Fruit fly (Drosophila melanogaster) whole organism, embryonic: ENCODE data around the gene Pat1.

Source experiments
- Atf3 ChIP-seq: fragments of 200-800 bp; sonication (Bioruptor generic); optimal IDR thresholded peaks from 3 replicates; lab custom pipeline; 2016; ENCODE audit warnings: missing biosample characterization, missing genetic modification characterization
- Blimp-1 ChIP-seq: fragments of 200-800 bp; sonication (Bioruptor generic); optimal IDR thresholded peaks from 3 replicates; lab custom pipeline; 2018; ENCODE audit warnings: missing biosample characterization, missing genetic modification characterization, mild to moderate bottlenecking, moderate library complexity, missing genetic modification reagents
- CG10267 ChIP-seq: fragments of 200-800 bp; sonication (Bioruptor generic); optimal IDR thresholded peaks from 2 replicates; lab custom pipeline; 2018; ENCODE audit warnings: missing biosample characterization, mild to moderate bottlenecking, missing genetic modification characterization, moderate library complexity
- CG11696 ChIP-seq: fragments of 200-800 bp; sonication (Bioruptor generic); IDR thresholded peaks from 2 replicates; pipeline ENCODE4 v1.3.6; 2022; ENCODE audit warnings: missing biosample characterization, missing genetic modification characterization
- CG12071 ChIP-seq: fragments of 200-800 bp; sonication (Bioruptor generic); optimal IDR thresholded peaks from 3 replicates; lab custom pipeline; 2018; ENCODE audit warnings: missing biosample characterization, mild to moderate bottlenecking, missing genetic modification characterization
- CG14014 ChIP-seq: fragments of 200-800 bp; sonication (Bioruptor generic); IDR thresholded peaks from 2 replicates; pipeline ENCODE4 v1.3.6; 2022; ENCODE audit warnings: missing biosample characterization, missing genetic modification characterization
- CG1529 ChIP-seq: fragments of 200-800 bp; sonication (Bioruptor generic); optimal IDR thresholded peaks from 3 replicates; lab custom pipeline; 2018; ENCODE audit warnings: missing biosample characterization, missing genetic modification characterization
- CG15601 ChIP-seq: fragments of 200-800 bp; sonication (Bioruptor generic); optimal IDR thresholded peaks from 3 replicates; lab custom pipeline; 2019; ENCODE audit warnings: missing biosample characterization, mild to moderate bottlenecking, missing genetic modification characterization, moderate library complexity
- CG17359 ChIP-seq: fragments of 200-800 bp; sonication (Bioruptor generic); optimal IDR thresholded peaks from 3 replicates; lab custom pipeline; 2018; ENCODE audit warnings: missing biosample characterization, mild to moderate bottlenecking, missing genetic modification characterization, moderate library complexity
- CG17912 ChIP-seq: fragments of 200-800 bp; sonication (Bioruptor generic); optimal IDR thresholded peaks from 2 replicates; lab custom pipeline; 2018; ENCODE audit warnings: missing biosample characterization, mild to moderate bottlenecking, missing genetic modification characterization
- CG18262 ChIP-seq: fragments of 200-800 bp; optimal IDR thresholded peaks from 3 replicates; lab custom pipeline; 2019; ENCODE audit warnings: missing biosample characterization, mild to moderate bottlenecking, missing genetic modification characterization, moderate library complexity
- CG3281 ChIP-seq: fragments of 200-800 bp; sonication (Bioruptor generic); optimal IDR thresholded peaks from 3 replicates; lab custom pipeline; 2017; ENCODE audit warnings: missing biosample characterization, mild to moderate bottlenecking, missing genetic modification characterization
- CG3726 ChIP-seq: fragments of 200-800 bp; sonication (Bioruptor generic); IDR thresholded peaks from 3 replicates; pipeline ENCODE4, ENCODE4 v1.3.6; 2022; ENCODE audit warnings: missing biosample characterization, missing genetic modification characterization
- CG5180 ChIP-seq: fragments of 200-800 bp; sonication (Bioruptor generic); optimal IDR thresholded peaks from 3 replicates; lab custom pipeline; 2017; ENCODE audit warnings: missing biosample characterization, missing genetic modification characterization, mild to moderate bottlenecking, moderate library complexity, missing genetic modification reagents
- CG6654 ChIP-seq: fragments of 200-800 bp; sonication (Bioruptor generic); optimal IDR thresholded peaks from 2 replicates; lab custom pipeline; 2017; ENCODE audit warnings: missing biosample characterization, mild to moderate bottlenecking, missing genetic modification characterization
- CG6813 ChIP-seq: fragments of 200-800 bp; sonication (Bioruptor generic); optimal IDR thresholded peaks from 2 replicates; lab custom pipeline; 2017; ENCODE audit warnings: missing biosample characterization, missing genetic modification characterization, mild to moderate bottlenecking, moderate library complexity, missing genetic modification reagents
- CG7928 ChIP-seq: fragments of 200-800 bp; sonication (Bioruptor generic); optimal IDR thresholded peaks from 2 replicates; lab custom pipeline; 2017; ENCODE audit warnings: missing biosample characterization, mild to moderate bottlenecking, missing genetic modification characterization
- CG7963 ChIP-seq: fragments of 200-800 bp; sonication (Bioruptor generic); IDR thresholded peaks from 3 replicates; pipeline ENCODE4 v1.3.6; 2022; ENCODE audit warnings: missing biosample characterization, missing genetic modification characterization; ENCODE audit not compliant: partially characterized antibody
- CkIIα-i1 ChIP-seq: fragments of 200-800 bp; sonication (Bioruptor generic); IDR thresholded peaks from 2 replicates; pipeline ENCODE4 v1.3.6; 2022; ENCODE audit warnings: missing biosample characterization, missing genetic modification characterization
- D19B ChIP-seq: fragments of 200-800 bp; sonication (Bioruptor generic); optimal IDR thresholded peaks from 2 replicates; lab custom pipeline; 2017; ENCODE audit warnings: missing biosample characterization, mild to moderate bottlenecking, missing genetic modification characterization
- Dip3 ChIP-seq: fragments of 200-800 bp; sonication (Bioruptor generic); optimal IDR thresholded peaks from 3 replicates; lab custom pipeline; 2016; ENCODE audit warnings: missing biosample characterization, missing genetic modification characterization
- Ets65A ChIP-seq: fragments of 200-800 bp; sonication (Bioruptor generic); peaks from one replicate; lab custom pipeline; 2016; ENCODE audit warnings: missing biosample characterization, missing genetic modification characterization
- Fer2 ChIP-seq: fragments of 200-800 bp; sonication (Bioruptor generic); optimal IDR thresholded peaks from 2 replicates; lab custom pipeline; 2018; ENCODE audit warnings: missing biosample characterization, mild to moderate bottlenecking, missing genetic modification characterization, moderate library complexity
- H15 ChIP-seq: fragments of 200-800 bp; sonication (Bioruptor generic); IDR thresholded peaks from 3 replicates; pipeline ENCODE4 v1.3.6; 2022; ENCODE audit warnings: missing biosample characterization, missing genetic modification characterization
- Jarid2 ChIP-seq: fragments of 200-800 bp; sonication (Bioruptor generic); optimal IDR thresholded peaks from 3 replicates; lab custom pipeline; 2017; ENCODE audit warnings: mild to moderate bottlenecking, missing biosample characterization, missing genetic modification reagents, missing genetic modification characterization
- MTF-1 ChIP-seq: fragments of 200-800 bp; sonication (Bioruptor generic); optimal IDR thresholded peaks from 2 replicates; lab custom pipeline; 2018; ENCODE audit warnings: missing biosample characterization, mild to moderate bottlenecking, missing genetic modification characterization, borderline replicate concordance
- Neu2 ChIP-seq: fragments of 200-800 bp; sonication (Bioruptor generic); optimal IDR thresholded peaks from 3 replicates; lab custom pipeline; 2016; ENCODE audit warnings: missing biosample characterization, missing genetic modification characterization, borderline replicate concordance
- Nf-YA ChIP-seq: fragments of 200-800 bp; sonication (Bioruptor generic); IDR thresholded peaks from 2 replicates; pipeline ENCODE4 v1.3.6; 2022; ENCODE audit warnings: missing biosample characterization, missing genetic modification characterization
- Usf ChIP-seq: fragments of 200-800 bp; sonication (Bioruptor generic); optimal IDR thresholded peaks from 2 replicates; lab custom pipeline; 2017; ENCODE audit warnings: missing genotype, missing biosample characterization, missing genetic modification characterization
- bigmax ChIP-seq: fragments of 200-800 bp; sonication (Bioruptor generic); optimal IDR thresholded peaks from 2 replicates; lab custom pipeline; 2018; ENCODE audit warnings: missing biosample characterization, mild to moderate bottlenecking, missing genetic modification characterization
- esg ChIP-seq: fragments of 200-800 bp; sonication (Bioruptor generic); conservative IDR thresholded peaks from 2 replicates; pipeline ENCODE4 v1.3.6; 2022; ENCODE audit warnings: missing biosample characterization, missing genetic modification characterization
- gem ChIP-seq: fragments of 200-800 bp; sonication (Bioruptor generic); optimal IDR thresholded peaks from 2 replicates; lab custom pipeline; 2019; ENCODE audit warnings: missing biosample characterization, mild to moderate bottlenecking, missing genetic modification characterization, moderate library complexity
- hth ChIP-seq: fragments of >200 bp; optimal IDR thresholded peaks from 2 replicates; lab custom pipeline; 2017; ENCODE audit warnings: inconsistent platforms
- jigr1 ChIP-seq: fragments of 200-800 bp; sonication (Bioruptor generic); IDR thresholded peaks from 3 replicates; pipeline ENCODE4 v1.3.6; 2022; ENCODE audit warnings: missing biosample characterization, missing genetic modification characterization
- lbe ChIP-seq: fragments of 200-800 bp; sonication (Bioruptor generic); optimal IDR thresholded peaks from 2 replicates; lab custom pipeline; 2016; ENCODE audit warnings: missing biosample characterization, mild to moderate bottlenecking, missing genetic modification characterization
- lov ChIP-seq, 2 experiments: fragments of 200-800 bp in 1 of 2; fragments of >200 bp in 1 of 2; sonication (Bioruptor generic) in 1 of 2; IDR thresholded peaks in 1 of 2; optimal IDR thresholded peaks in 1 of 2; 2 replicates in 1 of 2; 3 replicates in 1 of 2; pipeline versions ENCODE4 v1.3.6 to Lab custom; 2017 to 2022; ENCODE audit warnings: missing biosample characterization in 1 of 2, missing genetic modification characterization in 1 of 2
- org-1 ChIP-seq: fragments of 200-800 bp; sonication (Bioruptor generic); optimal IDR thresholded peaks from 2 replicates; lab custom pipeline; 2017; ENCODE audit warnings: missing biosample characterization, missing genetic modification characterization
- p53 ChIP-seq: fragments of 200-800 bp; sonication (Bioruptor generic); optimal IDR thresholded peaks from 2 replicates; lab custom pipeline; 2016; ENCODE audit warnings: missing biosample characterization, missing genetic modification characterization
- psq ChIP-seq: fragments of 200-800 bp; sonication (Bioruptor generic); optimal IDR thresholded peaks from 2 replicates; lab custom pipeline; 2017; ENCODE audit warnings: missing biosample characterization, missing genetic modification characterization
- ranshi ChIP-seq: fragments of 200-800 bp; sonication (Bioruptor generic); IDR thresholded peaks from 2 replicates; pipeline ENCODE4 v1.3.6; 2022; ENCODE audit warnings: missing biosample characterization, missing genetic modification characterization
- sens ChIP-seq: fragments of 200-800 bp; sonication (Bioruptor generic); peaks from one replicate; lab custom pipeline; 2016; ENCODE audit warnings: missing biosample characterization, missing genetic modification characterization
- sens-2 ChIP-seq: fragments of 200-800 bp; sonication (Bioruptor generic); IDR thresholded peaks from 2 replicates; pipeline ENCODE4 v1.3.6; 2022; ENCODE audit warnings: missing biosample characterization, missing genetic modification characterization
- so ChIP-seq: fragments of 200-800 bp; sonication (Bioruptor generic); IDR thresholded peaks from 3 replicates; pipeline ENCODE4 v1.3.6; 2022; ENCODE audit warnings: missing biosample characterization, missing genetic modification characterization
- sr ChIP-seq: fragments of 200-800 bp; sonication (Bioruptor generic); IDR thresholded peaks from 3 replicates; pipeline ENCODE4 v1.3.6; 2022; ENCODE audit warnings: missing biosample characterization, missing genetic modification characterization
- tx ChIP-seq: fragments of 200-800 bp; sonication (Bioruptor generic); optimal IDR thresholded peaks from 2 replicates; lab custom pipeline; 2016; ENCODE audit warnings: missing biosample characterization, missing genetic modification characterization
- vvl ChIP-seq: fragments of 200-800 bp; sonication (Bioruptor generic); IDR thresholded peaks from 2 replicates; pipeline ENCODE4 v1.3.6; 2022; ENCODE audit warnings: missing biosample characterization, missing genetic modification characterization
- wek ChIP-seq: fragments of 200-800 bp; sonication (Bioruptor generic); optimal IDR thresholded peaks from 3 replicates; lab custom pipeline; 2018; ENCODE audit warnings: missing biosample characterization, mild to moderate bottlenecking, missing genetic modification characterization, moderate library complexity
- zf30C ChIP-seq: fragments of 200-800 bp; sonication (Bioruptor generic); optimal IDR thresholded peaks from 3 replicates; lab custom pipeline; 2018; ENCODE audit warnings: missing biosample characterization, mild to moderate bottlenecking, missing genetic modification characterization
- zfh2 ChIP-seq: fragments of 200-800 bp; sonication (Bioruptor generic); optimal IDR thresholded peaks from 2 replicates; lab custom pipeline; 2016; ENCODE audit warnings: missing biosample characterization, missing genetic modification characterization

The Pat1 gene

DNA sequence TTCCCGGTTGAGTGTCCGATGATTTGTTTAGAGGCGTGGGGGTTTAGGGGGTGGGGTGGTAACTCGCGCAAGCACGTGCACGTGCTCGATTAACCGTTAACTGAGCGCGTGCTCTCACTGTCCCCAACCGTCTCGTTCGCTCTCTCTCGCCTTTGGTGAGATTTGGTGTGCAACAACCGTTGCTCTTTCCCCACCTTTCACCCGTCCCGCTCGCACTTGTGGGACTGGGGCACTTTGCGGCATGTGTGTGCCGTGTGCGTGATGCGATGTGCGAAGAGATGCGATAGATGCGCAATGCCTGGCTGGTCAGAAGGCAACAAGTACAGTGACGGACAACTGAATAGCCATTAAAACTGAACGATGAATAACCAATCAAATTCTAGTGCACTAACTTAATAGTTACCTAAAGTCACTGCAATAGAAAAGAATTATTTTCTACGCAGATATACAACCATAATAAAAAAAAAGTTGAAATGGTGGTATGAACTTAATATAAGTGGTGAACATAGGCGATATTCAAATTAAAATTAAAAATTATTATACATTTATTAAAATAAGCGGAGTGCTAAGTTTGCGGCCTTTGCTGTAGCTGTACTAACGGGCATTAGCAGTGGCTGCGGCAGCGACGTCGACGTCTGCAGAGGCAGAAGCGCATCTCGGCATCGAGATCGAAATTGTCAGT is 19.2 kb upstream of the Pat1 start (continued):
- TF ChIP-seq CG7928 (GFP tag; lab: Kevin White, UChicago) (peak; percentile 35), CG3281 (peak; percentile 82), hth (no peak), lov (optimal IDR thresholded peaks at IDR 0.05; lab: Kevin White, UChicago) (no peak), lov (GFP tag; IDR thresholded peaks at IDR 0.05; lab: Robert Waterston, UW) (peak; percentile 82), CkIIα-i1 (GFP tag; lab: Robert Waterston, UW) (no peak), CG12071 (GFP tag; lab: Kevin White, UChicago) (peak; percentile 57), D19B (GFP tag; lab: Kevin White, UChicago) (peak; percentile 42), jigr1 (GFP tag; lab: Robert Waterston, UW) (peak; percentile 83), sr (GFP tag; lab: Robert Waterston, UW) (no peak), CG17912 (peak; percentile 51), CG18262 (tag; lab: Kevin White, UChicago) (peak; percentile 96), CG15601 (peak; percentile 93), CG17359 (tag; lab: Kevin White, UChicago) (peak; percentile 90), Nf-YA (GFP tag; lab: Robert Waterston, UW) (0 out of 2 replicates have a peak, but pooled peaks have one; percentile 25), CG6654 (GFP tag; lab: Kevin White, UChicago) (peak; percentile 63), lbe (GFP tag; lab: Kevin White, UChicago) (peak; percentile 34), zfh2 (no peak), org-1 (GFP tag; lab: Kevin White, UChicago) (peak; percentile 86), CG10267 (peak; percentile 90), CG6813 (GFP tag; lab: Kevin White, UChicago) (peak; percentile 82), CG3726 (GFP tag; lab: Robert Waterston, UW) (peak; percentile 75; the same call in 1 of the 3 replicates), p53 (GFP tag; lab: Kevin White, UChicago) (no peak), MTF-1 (GFP tag; lab: Kevin White, UChicago) (peak; percentile 97), CG7963 (no peak), Atf3 (GFP tag; lab: Kevin White, UChicago) (peak; percentile 30), CG1529 (peak; percentile 92), Dip3 (GFP tag; lab: Kevin White, UChicago) (no peak), Usf (GFP tag; lab: Kevin White, UChicago) (peak; percentile 82), Neu2 (no peak), Jarid2 (peak; percentile 62), ranshi (GFP tag; lab: Robert Waterston, UW) (peak; percentile 81), sens-2 (GFP tag; lab: Robert Waterston, UW) (peak; percentile 62; the same call in 1 of the 2 replicates), vvl (GFP tag; lab: Robert Waterston, UW) (peak; percentile 88), wek (GFP tag; lab: Kevin White, UChicago) (peak; percentile 56), bigmax (GFP tag; lab: Kevin White, UChicago) (peak; percentile 16), zf30C (GFP tag; lab: Kevin White, UChicago) (no peak), H15 (GFP tag; lab: Robert Waterston, UW) (peak; percentile 73), CG11696 (peak; percentile 92), esg (GFP tag; lab: Robert Waterston, UW) (peak; percentile 82), Blimp-1 (GFP tag; lab: Kevin White, UChicago) (peak; percentile 89), tx (no peak), CG5180 (GFP tag; lab: Kevin White, UChicago) (peak; percentile 82), gem (tag; lab: Kevin White, UChicago) (peak; percentile 95), psq (peak; percentile 42), sens (GFP tag; lab: Kevin White, UChicago) (peak; percentile 96), so (GFP tag; lab: Robert Waterston, UW) (peak; percentile 84; the same call in 1 of the 3 replicates), Fer2 (peak; percentile 62), CG14014 (GFP tag; lab: Robert Waterston, UW) (peak; percentile 73), Ets65A (GFP tag; lab: Kevin White, UChicago) (peak; percentile 92)
